Worm (Caenorhabditis elegans) whole organism, L1 larva: Measurements from ENCODE around the gene F16F9.4.

ENCODE experiments used
- ama-1 ChIP-seq: fragments of 150-350 bp; optimal IDR thresholded peaks from 2 replicates; lab custom pipeline; 2014
- ceh-82 ChIP-seq, 3 experiments: fragments of 150-350 bp in 1 of 3; sonication (generic microtip) in 2 of 3; optimal IDR thresholded peaks; 2 replicates each; lab custom pipeline; 2014 to 2017; ENCODE audit warnings: missing biosample characterization in 3 of 3, missing genetic modification characterization in 3 of 3
- ets-5 ChIP-seq: fragments of 200-800 bp; sonication (Bioruptor generic); IDR thresholded peaks from 2 replicates; pipeline ENCODE4 v1.3.6; 2022; ENCODE audit warnings: missing genetic modification characterization, missing compliant biosample characterization
- fkh-10 ChIP-seq: sonication (generic microtip); optimal IDR thresholded peaks from 2 replicates; lab custom pipeline; 2017; ENCODE audit warnings: missing biosample characterization, missing genetic modification reagents, missing genetic modification characterization
- fos-1 ChIP-seq: fragments of 150-350 bp; optimal IDR thresholded peaks from 2 replicates; lab custom pipeline; 2014; ENCODE audit warnings: missing biosample characterization, missing genetic modification characterization
- jun-1 ChIP-seq: fragments of 150-350 bp; optimal IDR thresholded peaks from 2 replicates; lab custom pipeline; 2014; ENCODE audit warnings: missing biosample characterization, missing genetic modification reagents, missing genetic modification characterization
- nhr-28 ChIP-seq: fragments of 150-350 bp; optimal IDR thresholded peaks from 2 replicates; lab custom pipeline; 2014; ENCODE audit warnings: missing biosample characterization, missing genetic modification characterization
- nhr-76 ChIP-seq: sonication (generic microtip); optimal IDR thresholded peaks from 2 replicates; lab custom pipeline; 2017; ENCODE audit warnings: missing biosample characterization, missing genetic modification characterization
- pax-3 ChIP-seq: fragments of 200-800 bp; sonication (Bioruptor generic); optimal IDR thresholded peaks from 2 replicates; lab custom pipeline; 2018; ENCODE audit warnings: mild to moderate bottlenecking, missing genetic modification characterization, moderate library complexity, missing compliant biosample characterization
- pqm-1 ChIP-seq: sonication (generic microtip); optimal IDR thresholded peaks from 3 replicates; lab custom pipeline; 2017; ENCODE audit warnings: missing biosample characterization, missing genetic modification characterization
- unc-62 ChIP-seq: fragments of 150-350 bp; optimal IDR thresholded peaks from 2 replicates; lab custom pipeline; 2014; ENCODE audit warnings: missing biosample characterization, missing genetic modification reagents, missing genetic modification characterization

DNA sequence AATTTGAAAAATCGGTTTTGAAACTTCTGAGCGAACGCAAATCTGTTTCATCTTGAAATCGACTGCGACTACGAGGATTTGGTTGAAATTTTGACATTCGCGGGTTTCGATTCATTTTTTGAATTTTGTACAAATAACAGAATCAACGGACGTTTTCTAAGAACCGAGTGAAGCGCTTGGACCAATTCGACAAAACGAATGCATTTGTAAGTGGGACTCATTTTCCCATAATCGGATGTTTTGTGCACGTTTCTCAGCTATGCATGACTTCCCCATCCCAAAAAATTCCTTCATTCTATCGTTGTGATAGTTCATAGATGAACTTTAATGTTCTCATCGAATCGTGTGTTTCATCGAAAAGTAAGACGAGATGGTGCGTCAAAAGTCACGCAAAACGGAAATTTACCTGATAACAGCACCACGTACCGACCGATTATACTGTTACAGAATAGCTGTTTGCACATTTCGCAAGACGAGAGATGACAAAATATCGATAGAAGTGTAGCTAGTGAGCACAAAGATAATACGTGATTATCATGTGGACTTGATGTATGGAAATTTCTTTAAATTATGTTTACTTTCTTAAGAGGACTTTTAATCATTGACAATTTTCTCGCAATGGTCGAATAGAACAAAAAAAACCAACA lies 7.1 kb upstream of the F16F9.4 start, which contains the start of gene mec-10:
- no peak for TF ChIP-seq pqm-1 (tag; lab: Kevin White, UChicago)
- no peak for TF ChIP-seq ets-5 (GFP tag; lab: Robert Waterston, UW)
- no peak for TF ChIP-seq pax-3 (tag; lab: Kevin White, UChicago)
- no peak for TF ChIP-seq ceh-82 (tag; optimal IDR thresholded peaks at IDR 0.05; lab: Kevin White, UChicago)
- no peak for TF ChIP-seq nhr-76 (tag; lab: Kevin White, UChicago)
- no peak for TF ChIP-seq ama-1 (lab: Kevin White, UChicago)
- no peak for TF ChIP-seq fos-1 (tag; lab: Kevin White, UChicago)
- TF ChIP-seq jun-1 (tag; lab: Kevin White, UChicago), result no peak
- no peak for TF ChIP-seq fkh-10 (GFP tag; lab: Kevin White, UChicago)
- TF ChIP-seq unc-62 (GFP tag; lab: Kevin White, UChicago), result no peak
- no peak for TF ChIP-seq nhr-28 (tag; lab: Kevin White, UChicago)
